Worm (Caenorhabditis elegans) whole organism, early embryonic: ENCODE measurements around the gene T02G5.14.

Experiments
- ama-1 ChIP-seq: fragments of 150-350 bp; optimal IDR thresholded peaks from 2 replicates; lab custom pipeline; 2014
- ceh-13 ChIP-seq: fragments of 200-800 bp; sonication (Bioruptor generic); optimal IDR thresholded peaks from 2 replicates; lab custom pipeline; 2018; ENCODE audit warnings: mild to moderate bottlenecking, missing genetic modification characterization, missing compliant biosample characterization
- ceh-36 ChIP-seq: sonication (generic microtip); optimal IDR thresholded peaks from 2 replicates; lab custom pipeline; 2016; ENCODE audit warnings: missing genetic modification characterization, inconsistent platforms, missing compliant biosample characterization
- hmg-4 ChIP-seq: fragments of 200-800 bp; sonication (Bioruptor generic); optimal IDR thresholded peaks from 2 replicates; lab custom pipeline; 2018; ENCODE audit warnings: mild to moderate bottlenecking, missing genetic modification characterization, missing compliant biosample characterization
- hnd-1 ChIP-seq: sonication (generic microtip); optimal IDR thresholded peaks from 2 replicates; lab custom pipeline; 2016; ENCODE audit warnings: missing genetic modification characterization, missing compliant biosample characterization
- pes-1 ChIP-seq: fragments of 200-800 bp; sonication (Bioruptor generic); IDR thresholded peaks from 2 replicates; pipeline ENCODE4 v1.3.6; 2022; ENCODE audit warnings: missing genetic modification reagents, missing genetic modification characterization, missing compliant biosample characterization
- sea-1 ChIP-seq: fragments of 200-800 bp; sonication (Bioruptor generic); conservative IDR thresholded peaks from 2 replicates; pipeline ENCODE4 v1.3.6; 2022; ENCODE audit warnings: missing genetic modification characterization, missing compliant biosample characterization
- tbx-37 ChIP-seq: fragments of 200-800 bp; sonication (Bioruptor generic); conservative IDR thresholded peaks from 2 replicates; pipeline ENCODE4 v1.3.6; 2022; ENCODE audit warnings: missing genetic modification reagents, missing genetic modification characterization, missing compliant biosample characterization

DNA sequence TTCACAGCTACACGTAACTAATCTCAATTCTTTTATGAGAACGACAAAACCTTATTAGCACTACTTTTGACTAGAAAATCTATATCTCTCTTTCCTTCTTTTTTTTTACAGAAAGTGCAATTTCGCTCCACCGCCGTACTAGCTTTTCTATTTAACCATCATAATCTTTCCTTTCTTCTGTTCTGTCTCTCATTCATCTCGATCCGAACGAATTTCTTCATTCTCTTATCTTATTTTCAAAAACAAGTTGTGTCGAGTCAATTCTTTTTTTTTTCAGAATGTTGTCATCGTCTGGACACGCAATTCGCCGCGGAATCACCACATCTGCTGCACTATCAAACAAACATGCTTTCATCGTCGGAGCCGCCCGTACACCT, 10.6 kb upstream of the T02G5.14 start, which contains the start of gene kat-1:
- no peak for TF ChIP-seq hnd-1 (tag; lab: Kevin White, UChicago)
- no peak for TF ChIP-seq ama-1 (lab: Kevin White, UChicago)
- TF ChIP-seq ceh-13 (GFP tag; lab: Kevin White, UChicago), result no peak
- TF ChIP-seq ceh-36 (tag; lab: Kevin White, UChicago), result no peak
- no peak for TF ChIP-seq tbx-37
- no peak for TF ChIP-seq pes-1 (GFP tag; lab: Robert Waterston, UW)
- TF ChIP-seq hmg-4 (GFP tag; lab: Kevin White, UChicago), result no peak
- no peak for TF ChIP-seq sea-1 (GFP tag; lab: Robert Waterston, UW)
